Worm (Caenorhabditis elegans): Measurements from ENCODE around the gene T05A7.3.

- TF ChIP-seq mab-5 (tag; optimal IDR thresholded peaks at IDR 0.05) (no peak), ces-1 (GFP tag; optimal IDR thresholded peaks at IDR 0.05) (no peak), sem-2 (GFP tag; optimal IDR thresholded peaks at IDR 0.05) (no peak), nhr-12 (tag; optimal IDR thresholded peaks at IDR 0.05) (no peak), ceh-39 (tag; optimal IDR thresholded peaks at IDR 0.05) (no peak), nhr-76 (tag; optimal IDR thresholded peaks at IDR 0.05) (no peak), pha-4 (tag; optimal IDR thresholded peaks at IDR 0.05) (no peak), nhr-28 (tag; optimal IDR thresholded peaks at IDR 0.05) (no peak), lin-13 (tag; optimal IDR thresholded peaks at IDR 0.05) (no peak), unc-120 (tag; optimal IDR thresholded peaks at IDR 0.05; ENCODE audit: poor library complexity, severe bottlenecking) (no peak), snpc-4 (tag; optimal IDR thresholded peaks at IDR 0.05) (no peak), elt-1 (tag; optimal IDR thresholded peaks at IDR 0.05; ENCODE audit: borderline replicate concordance, insufficient read depth) (no peak), nhr-237 (tag; optimal IDR thresholded peaks at IDR 0.05) (no peak)
Measured at ce11 chrII:4674188-4674587, 1.4 kb upstream of the T05A7.3 start.

Data from whole organism, mixed stage, embryonic.